Worm (Caenorhabditis elegans): Measurements from ENCODE around the gene C55C3.6.

DNA sequence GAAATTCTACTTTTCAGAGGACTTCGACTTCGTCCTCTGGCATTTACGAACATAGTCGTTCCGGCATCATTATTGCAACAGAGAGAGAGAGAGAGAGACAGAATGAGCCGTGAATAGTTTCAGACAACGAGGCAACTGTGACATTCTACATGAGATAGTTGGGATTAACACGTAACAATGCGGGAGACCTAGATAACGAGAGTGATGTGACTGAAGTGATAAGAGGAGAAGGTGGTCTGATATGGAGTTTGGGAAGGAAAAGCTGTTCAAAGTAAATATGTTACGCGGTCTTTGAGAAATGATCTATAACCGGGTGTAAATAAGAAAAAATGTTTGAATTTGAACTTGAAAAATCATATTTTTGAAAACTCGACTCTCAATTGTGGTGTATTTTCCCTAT is 23.5 kb upstream of the C55C3.6 start:
- no peak for TF ChIP-seq B0310.2 (tag; optimal IDR thresholded peaks at IDR 0.05)
- no peak for TF ChIP-seq flt-1 (GFP tag; IDR thresholded peaks at IDR 0.05)
- TF ChIP-seq ama-1 (optimal IDR thresholded peaks at IDR 0.05), result no peak
- no peak for TF ChIP-seq pes-1 (GFP tag; IDR thresholded peaks at IDR 0.05)
- no peak for TF ChIP-seq scrt-1 (GFP tag; IDR thresholded peaks at IDR 0.05)
- no peak for TF ChIP-seq tbx-37 (GFP tag; conservative IDR thresholded peaks at IDR 0.05)
- TF ChIP-seq ceh-13 (GFP tag; optimal IDR thresholded peaks at IDR 0.05), result no peak
- TF ChIP-seq hmbx-1 (tag; optimal IDR thresholded peaks at IDR 0.05), result no peak
- no peak for TF ChIP-seq ceh-36 (tag; optimal IDR thresholded peaks at IDR 0.05)
- no peak for TF ChIP-seq aly-1 (tag; optimal IDR thresholded peaks at IDR 0.05)
- TF ChIP-seq hnd-1 (tag; optimal IDR thresholded peaks at IDR 0.05), result no peak
- no peak for TF ChIP-seq hmg-4 (GFP tag; optimal IDR thresholded peaks at IDR 0.05)
- no peak for TF ChIP-seq F13C5.2 (tag; optimal IDR thresholded peaks at IDR 0.05)
- TF ChIP-seq tra-4 (tag; optimal IDR thresholded peaks at IDR 0.05), result no peak

Data from whole organism, early embryonic.